Worm (Caenorhabditis elegans) whole organism, L4/young adult: ENCODE measurements around the gene dec-7.

ENCODE experiments used
- W03F9.2 ChIP-seq: fragments of 150-350 bp; optimal IDR thresholded peaks from 2 replicates; lab custom pipeline; 2014; ENCODE audit warnings: missing biosample characterization, missing genetic modification characterization
- him-1 ChIP-seq: sonication (generic microtip); optimal IDR thresholded peaks from 2 replicates; lab custom pipeline; 2016; ENCODE audit warnings: missing genotype, missing genetic modification reagents, missing genetic modification characterization, missing compliant biosample characterization

ce11 chrIII:9929525-9929924 lies 2.7 kb upstream of the dec-7 start:
- TF ChIP-seq him-1 (no peak), W03F9.2 (tag; lab: Kevin White, UChicago) (no peak)
